Fruit fly (Drosophila melanogaster) whole organism, embryonic: Measurements from ENCODE around the gene CG10132.

ENCODE experiments used
- Adf1 ChIP-seq: fragments of 200-800 bp; sonication (Bioruptor generic); IDR thresholded peaks from 2 replicates; pipeline ENCODE4 v1.3.6; 2022; ENCODE audit warnings: missing biosample characterization, missing genetic modification characterization
- Atf3 ChIP-seq: fragments of 200-800 bp; sonication (Bioruptor generic); optimal IDR thresholded peaks from 3 replicates; lab custom pipeline; 2016; ENCODE audit warnings: missing biosample characterization, missing genetic modification characterization
- CG10431 ChIP-seq: fragments of 200-800 bp; sonication (Bioruptor generic); optimal IDR thresholded peaks from 3 replicates; lab custom pipeline; 2018; ENCODE audit warnings: missing biosample characterization, mild to moderate bottlenecking, missing genetic modification characterization
- CG10462 ChIP-seq: fragments of 200-800 bp; sonication (Bioruptor generic); optimal IDR thresholded peaks from 2 replicates; lab custom pipeline; 2016; ENCODE audit warnings: missing biosample characterization, missing genetic modification characterization
- CG10543 ChIP-seq: fragments of 200-800 bp; sonication (Bioruptor generic); optimal IDR thresholded peaks from 3 replicates; lab custom pipeline; 2017; ENCODE audit warnings: missing biosample characterization, mild to moderate bottlenecking, missing genetic modification characterization, moderate library complexity
- CG10959 ChIP-seq: fragments of 200-800 bp; sonication (Bioruptor generic); IDR thresholded peaks from 2 replicates; pipeline ENCODE4 v1.3.6; 2022; ENCODE audit warnings: missing biosample characterization, missing genetic modification characterization
- CG11247 ChIP-seq: fragments of 200-800 bp; sonication (Bioruptor generic); IDR thresholded peaks from 2 replicates; pipeline ENCODE4 v1.3.6; 2022; ENCODE audit warnings: missing biosample characterization, missing genetic modification characterization
- CG12219 ChIP-seq: fragments of 200-800 bp; sonication (Bioruptor generic); optimal IDR thresholded peaks from 3 replicates; lab custom pipeline; 2018; ENCODE audit warnings: missing biosample characterization, mild to moderate bottlenecking, missing genetic modification characterization
- CG12769 ChIP-seq: fragments of 200-800 bp; sonication (Bioruptor generic); optimal IDR thresholded peaks from 2 replicates; lab custom pipeline; 2019; ENCODE audit warnings: missing biosample characterization, mild to moderate bottlenecking, missing genetic modification characterization, moderate library complexity
- CG13296 ChIP-seq: fragments of 200-800 bp; sonication (Bioruptor generic); optimal IDR thresholded peaks from 3 replicates; lab custom pipeline; 2018; ENCODE audit warnings: missing biosample characterization, mild to moderate bottlenecking, missing genetic modification characterization
- CG13775 ChIP-seq: fragments of 200-800 bp; sonication (Bioruptor generic); optimal IDR thresholded peaks from 3 replicates; lab custom pipeline; 2017; ENCODE audit warnings: missing biosample characterization, mild to moderate bottlenecking, missing genetic modification characterization
- CG15514 ChIP-seq: fragments of 200-800 bp; sonication (Bioruptor generic); optimal IDR thresholded peaks from 3 replicates; lab custom pipeline; 2017; ENCODE audit warnings: missing biosample characterization, missing genetic modification characterization, mild to moderate bottlenecking, moderate library complexity, missing genetic modification reagents
- CG1603 ChIP-seq: fragments of 200-800 bp; sonication (Bioruptor generic); optimal IDR thresholded peaks from 2 replicates; lab custom pipeline; 2019; ENCODE audit warnings: missing biosample characterization, mild to moderate bottlenecking, missing genetic modification characterization, moderate library complexity
- CG2129 ChIP-seq: fragments of 200-800 bp; sonication (Bioruptor generic); IDR thresholded peaks from 2 replicates; pipeline ENCODE4 v1.3.6; 2022; ENCODE audit warnings: missing biosample characterization, missing genetic modification characterization; ENCODE audit not compliant: partially characterized antibody
- CG2875 ChIP-seq: fragments of 200-800 bp; sonication (Bioruptor generic); optimal IDR thresholded peaks from 2 replicates; lab custom pipeline; 2017; ENCODE audit warnings: missing biosample characterization, mild to moderate bottlenecking, missing genetic modification characterization, missing genetic modification reagents
- CG30020 ChIP-seq: fragments of 200-800 bp; optimal IDR thresholded peaks from 2 replicates; lab custom pipeline; 2019; ENCODE audit warnings: missing biosample characterization, mild to moderate bottlenecking, missing genetic modification characterization, moderate library complexity
- CG3838 ChIP-seq: fragments of 200-800 bp; sonication (Bioruptor generic); optimal IDR thresholded peaks from 3 replicates; lab custom pipeline; 2016; ENCODE audit warnings: missing biosample characterization, missing genetic modification characterization
- CG3847 ChIP-seq: fragments of 200-800 bp; sonication (Bioruptor generic); IDR thresholded peaks from 2 replicates; pipeline ENCODE4 v1.3.6; 2022; ENCODE audit warnings: missing biosample characterization, missing genetic modification characterization
- CG6654 ChIP-seq: fragments of 200-800 bp; sonication (Bioruptor generic); optimal IDR thresholded peaks from 2 replicates; lab custom pipeline; 2017; ENCODE audit warnings: missing biosample characterization, mild to moderate bottlenecking, missing genetic modification characterization
- CG8924 ChIP-seq: fragments of 200-800 bp; optimal IDR thresholded peaks from 3 replicates; lab custom pipeline; 2019; ENCODE audit warnings: missing biosample characterization, mild to moderate bottlenecking, missing genetic modification characterization, moderate library complexity
- CHES-1-like ChIP-seq: fragments of 200-800 bp; sonication (Bioruptor generic); optimal IDR thresholded peaks from 2 replicates; lab custom pipeline; 2016; ENCODE audit warnings: missing biosample characterization, missing genetic modification characterization
- GATAe ChIP-seq: fragments of 200-800 bp; sonication (Bioruptor generic); conservative IDR thresholded peaks from 2 replicates; pipeline ENCODE4 v1.3.6; 2022; ENCODE audit warnings: missing biosample characterization, missing genetic modification characterization
- HLH3B ChIP-seq: fragments of 200-800 bp; sonication (Bioruptor generic); IDR thresholded peaks from 2 replicates; pipeline ENCODE4 v1.3.6; 2022; ENCODE audit warnings: missing biosample characterization, missing genetic modification characterization
- Hmx ChIP-seq: fragments of 200-800 bp; sonication (Bioruptor generic); optimal IDR thresholded peaks from 2 replicates; lab custom pipeline; 2016; ENCODE audit warnings: missing biosample characterization, missing genetic modification characterization
- Hr39 ChIP-seq: fragments of >200 bp; optimal IDR thresholded peaks from 2 replicates; lab custom pipeline; 2017
- Lim3 ChIP-seq: fragments of 200-800 bp; sonication (Bioruptor generic); IDR thresholded peaks from 2 replicates; pipeline ENCODE4 v1.3.6; 2022; ENCODE audit warnings: missing biosample characterization, missing genetic modification characterization
- Nf-YB ChIP-seq: fragments of 200-800 bp; sonication (Bioruptor generic); optimal IDR thresholded peaks from 3 replicates; lab custom pipeline; 2019; ENCODE audit warnings: missing biosample characterization, mild to moderate bottlenecking, missing genetic modification characterization, moderate library complexity
- Ravus ChIP-seq: fragments of 200-800 bp; sonication (Bioruptor generic); IDR thresholded peaks from 2 replicates; pipeline ENCODE4 v1.3.6; 2022; ENCODE audit warnings: missing biosample characterization, missing genetic modification characterization
- Usf ChIP-seq: fragments of 200-800 bp; sonication (Bioruptor generic); optimal IDR thresholded peaks from 2 replicates; lab custom pipeline; 2017; ENCODE audit warnings: missing genotype, missing biosample characterization, missing genetic modification characterization
- cad ChIP-seq: fragments of >200 bp; optimal IDR thresholded peaks from 2 replicates; lab custom pipeline; 2017; ENCODE audit warnings: missing biosample characterization, missing genetic modification characterization
- chinmo ChIP-seq: fragments of 200-800 bp; sonication (Bioruptor generic); IDR thresholded peaks from 4 replicates; pipeline ENCODE4 v1.3.6; 2022; ENCODE audit warnings: missing biosample characterization, missing genetic modification characterization; ENCODE audit not compliant: partially characterized antibody
- da ChIP-seq: fragments of 200-800 bp; sonication (Bioruptor generic); optimal IDR thresholded peaks from 2 replicates; lab custom pipeline; 2016; ENCODE audit warnings: missing biosample characterization, missing genetic modification characterization
- dm ChIP-seq: fragments of 200-800 bp; sonication (Bioruptor generic); optimal IDR thresholded peaks from 3 replicates; lab custom pipeline; 2016; ENCODE audit warnings: missing biosample characterization, missing genetic modification characterization
- esg ChIP-seq: fragments of 200-800 bp; sonication (Bioruptor generic); conservative IDR thresholded peaks from 2 replicates; pipeline ENCODE4 v1.3.6; 2022; ENCODE audit warnings: missing biosample characterization, missing genetic modification characterization
- eyg ChIP-seq: fragments of 200-800 bp; sonication (Bioruptor generic); optimal IDR thresholded peaks from 3 replicates; lab custom pipeline; 2016; ENCODE audit warnings: missing biosample characterization, missing genetic modification characterization
- hkb ChIP-seq, 2 experiments: fragments of 200-800 bp in 1 of 2; fragments of >200 bp in 1 of 2; sonication (Bioruptor generic) in 1 of 2; IDR thresholded peaks in 1 of 2; optimal IDR thresholded peaks in 1 of 2; 2 replicates each; pipeline versions ENCODE4 v1.3.6 to Lab custom; 2017 to 2022; ENCODE audit warnings: missing biosample characterization in 1 of 2, missing genetic modification characterization in 1 of 2
- inv ChIP-seq: fragments of 200-800 bp; sonication (Bioruptor generic); IDR thresholded peaks from 2 replicates; pipeline ENCODE4 v1.3.6; 2022; ENCODE audit warnings: missing biosample characterization, missing genetic modification characterization; ENCODE audit not compliant: partially characterized antibody
- jigr1 ChIP-seq: fragments of 200-800 bp; sonication (Bioruptor generic); IDR thresholded peaks from 3 replicates; pipeline ENCODE4 v1.3.6; 2022; ENCODE audit warnings: missing biosample characterization, missing genetic modification characterization
- lab ChIP-seq: fragments of 200-800 bp; sonication (Bioruptor generic); optimal IDR thresholded peaks from 3 replicates; lab custom pipeline; 2017; ENCODE audit warnings: missing biosample characterization, missing genetic modification characterization, mild to moderate bottlenecking, moderate library complexity, missing genetic modification reagents
- lilli ChIP-seq: fragments of 200-800 bp; sonication (Bioruptor generic); optimal IDR thresholded peaks from 3 replicates; lab custom pipeline; 2016; ENCODE audit warnings: missing biosample characterization, missing genetic modification characterization
- pnt ChIP-seq: fragments of 200-800 bp; sonication (Bioruptor generic); optimal IDR thresholded peaks from 3 replicates; lab custom pipeline; 2016; ENCODE audit warnings: missing biosample characterization, missing genetic modification characterization
- pzg ChIP-seq: fragments of 200-800 bp; sonication (Bioruptor generic); optimal IDR thresholded peaks from 3 replicates; lab custom pipeline; 2018; ENCODE audit warnings: missing biosample characterization, mild to moderate bottlenecking, missing genetic modification characterization, moderate library complexity
- sim ChIP-seq: fragments of 200-800 bp; sonication (Bioruptor generic); IDR thresholded peaks from 2 replicates; pipeline ENCODE4 v1.3.6; 2022; ENCODE audit warnings: missing biosample characterization, missing genetic modification characterization
- slou ChIP-seq: fragments of 200-800 bp; sonication (Bioruptor generic); optimal IDR thresholded peaks from 3 replicates; lab custom pipeline; 2016; ENCODE audit warnings: missing biosample characterization, missing genetic modification characterization
- sna ChIP-seq: fragments of 200-800 bp; sonication (Bioruptor generic); IDR thresholded peaks from 2 replicates; pipeline ENCODE4 v1.3.6; 2022; ENCODE audit warnings: missing biosample characterization, missing genetic modification characterization; ENCODE audit not compliant: partially characterized antibody
- sug ChIP-seq: fragments of 200-800 bp; optimal IDR thresholded peaks from 2 replicates; lab custom pipeline; 2019; ENCODE audit warnings: missing biosample characterization, mild to moderate bottlenecking, missing genetic modification characterization, moderate library complexity
- tx ChIP-seq: fragments of 200-800 bp; sonication (Bioruptor generic); optimal IDR thresholded peaks from 2 replicates; lab custom pipeline; 2016; ENCODE audit warnings: missing biosample characterization, missing genetic modification characterization
- wdn ChIP-seq: fragments of 200-800 bp; sonication (Bioruptor generic); IDR thresholded peaks from 2 replicates; pipeline ENCODE4 v1.3.6; 2022; ENCODE audit warnings: missing biosample characterization, missing genetic modification characterization
- zen ChIP-seq: fragments of 200-800 bp; sonication (Bioruptor generic); optimal IDR thresholded peaks from 3 replicates; lab custom pipeline; 2018; ENCODE audit warnings: missing biosample characterization, mild to moderate bottlenecking, missing genetic modification characterization, moderate library complexity

Gene CG10132

DNA sequence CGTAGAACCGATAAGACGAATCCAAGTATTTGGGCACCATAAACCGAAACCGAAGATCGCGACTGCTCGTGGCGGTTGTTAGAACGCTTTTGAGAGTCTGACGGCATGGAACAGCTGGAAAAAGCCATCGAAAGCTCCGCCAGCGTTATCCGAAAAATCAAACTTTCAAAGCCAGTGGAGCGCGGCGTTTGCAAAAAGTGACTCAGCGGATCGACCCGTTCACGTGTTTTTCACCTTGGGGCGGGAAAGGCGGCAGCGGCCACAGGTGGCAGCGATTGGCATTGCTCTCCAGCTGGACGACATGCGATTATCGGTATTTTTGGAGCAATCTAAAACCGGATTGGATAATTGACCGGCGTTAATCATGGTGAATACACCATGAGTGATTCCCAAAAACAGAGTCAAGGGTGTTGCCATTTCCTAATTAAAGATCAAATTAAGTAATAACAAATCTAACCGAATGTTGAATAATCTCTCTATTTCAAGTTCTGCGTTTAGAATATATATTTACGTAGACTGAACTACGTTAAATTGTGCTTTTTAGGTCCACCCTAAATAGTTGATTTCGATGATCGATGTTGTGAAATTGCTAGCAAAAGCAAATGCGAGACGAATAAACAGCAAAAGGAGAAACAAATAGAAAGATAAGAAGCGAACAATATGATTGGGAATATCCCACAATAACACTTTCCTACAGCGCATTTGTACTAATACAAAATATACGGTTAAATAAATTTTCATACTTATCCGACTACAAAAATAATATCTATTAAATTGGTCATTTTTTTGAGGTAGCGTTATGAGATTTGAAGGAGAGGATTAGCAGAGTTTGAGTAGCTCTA, 28.5 kb downstream of the CG10132 start, which contains the start of gene CG10337 (continued):
- TF ChIP-seq da (GFP tag; lab: Kevin White, UChicago) (no peak), CG10431 (GFP tag; lab: Kevin White, UChicago) (peak; percentile 19), Nf-YB (GFP tag; lab: Kevin White, UChicago) (peak; percentile 42), inv (GFP tag; lab: Robert Waterston, UW) (no peak), CG6654 (GFP tag; lab: Kevin White, UChicago) (no peak), CG2875 (GFP tag; lab: Kevin White, UChicago) (peak; percentile 22), CG12769 (tag; lab: Kevin White, UChicago) (peak; percentile 60), CG3847 (GFP tag; lab: Robert Waterston, UW) (no peak), CHES-1-like (GFP tag; lab: Kevin White, UChicago) (peak; percentile 21), sna (no peak), Hr39 (lab: Kevin White, UChicago) (no peak), chinmo (GFP tag; lab: Robert Waterston, UW) (0 out of 4 replicates have a peak, but pooled peaks have one; percentile 32), zen (tag; lab: Kevin White, UChicago) (no peak), tx (peak; percentile 39), wdn (GFP tag; lab: Robert Waterston, UW) (0 out of 2 replicates have a peak, but pooled peaks have one; percentile 39), lilli (GFP tag; lab: Kevin White, UChicago) (peak; percentile 70), CG10959 (GFP tag; lab: Robert Waterston, UW) (no peak), pzg (GFP tag; lab: Kevin White, UChicago) (no peak), cad (GFP tag; lab: Kevin White, UChicago) (no peak), sim (GFP tag; lab: Robert Waterston, UW) (no peak), dm (GFP tag; lab: Kevin White, UChicago) (peak; percentile 12), CG3838 (no peak), CG8924 (tag; lab: Kevin White, UChicago) (peak; percentile 58), jigr1 (no peak), pnt (GFP tag; lab: Kevin White, UChicago) (peak; percentile 1), HLH3B (peak; percentile 36; the same call in 1 of the 2 replicates), GATAe (GFP tag; lab: Robert Waterston, UW) (no peak), Usf (no peak), CG2129 (GFP tag; lab: Robert Waterston, UW) (no peak), CG13296 (GFP tag; lab: Kevin White, UChicago) (peak; percentile 68), CG1603 (tag; lab: Kevin White, UChicago) (peak; percentile 32), hkb (optimal IDR thresholded peaks at IDR 0.05; lab: Kevin White, UChicago) (no peak), hkb (GFP tag; IDR thresholded peaks at IDR 0.05; lab: Robert Waterston, UW) (no peak; the same call in 1 of the 2 replicates), lab (peak; percentile 86), CG13775 (GFP tag; lab: Kevin White, UChicago) (peak; percentile 8), sug (tag; lab: Kevin White, UChicago) (peak; percentile 79), slou (GFP tag; lab: Kevin White, UChicago) (no peak), Lim3 (no peak), esg (GFP tag; lab: Robert Waterston, UW) (no peak), Hmx (GFP tag; lab: Kevin White, UChicago) (no peak), eyg (GFP tag; lab: Kevin White, UChicago) (no peak), CG30020 (tag; lab: Kevin White, UChicago) (no peak), CG10462 (GFP tag; lab: Kevin White, UChicago) (no peak), CG10543 (GFP tag; lab: Kevin White, UChicago) (peak; percentile 86), Adf1 (GFP tag; lab: Robert Waterston, UW) (0 out of 2 replicates have a peak, but pooled peaks have one; percentile 6), Ravus (GFP tag; lab: Robert Waterston, UW) (no peak), Atf3 (no peak), CG15514 (peak; percentile 53), CG11247 (GFP tag; lab: Robert Waterston, UW) (no peak), CG12219 (GFP tag; lab: Kevin White, UChicago) (peak; percentile 29)
